Worm (Caenorhabditis elegans) whole organism, L4 larva: Measurements from ENCODE around the gene hlh-26.

Source experiments
- T20F7.1 ChIP-seq: fragments of 200-800 bp; sonication (Bioruptor generic); optimal IDR thresholded peaks from 2 replicates; lab custom pipeline; 2018; ENCODE audit warnings: mild to moderate bottlenecking, missing genetic modification characterization, missing compliant biosample characterization
- T26A8.4 ChIP-seq: fragments of 200-800 bp; sonication (Bioruptor generic); IDR thresholded peaks from 2 replicates; pipeline ENCODE4 v1.3.6; 2022; ENCODE audit warnings: missing genetic modification characterization, missing compliant biosample characterization
- Y5F2A.4 ChIP-seq: fragments of 200-800 bp; sonication (Bioruptor generic); optimal IDR thresholded peaks from 2 replicates; lab custom pipeline; 2018; ENCODE audit warnings: mild to moderate bottlenecking, missing genetic modification characterization, missing compliant biosample characterization
- ZK337.2 ChIP-seq: fragments of 200-800 bp; sonication (Bioruptor generic); IDR thresholded peaks from 2 replicates; pipeline ENCODE4 v1.3.6; 2022; ENCODE audit warnings: missing genetic modification reagents, missing genetic modification characterization, missing compliant biosample characterization
- ama-1 ChIP-seq: fragments of 150-350 bp; optimal IDR thresholded peaks from 2 replicates; lab custom pipeline; 2014; ENCODE audit warnings: inconsistent platforms, mixed read lengths
- attf-4 ChIP-seq: sonication (generic microtip); optimal IDR thresholded peaks from 3 replicates; lab custom pipeline; 2017; ENCODE audit warnings: missing biosample characterization, missing genetic modification characterization
- ceh-62 ChIP-seq: sonication (generic microtip); optimal IDR thresholded peaks from 2 replicates; lab custom pipeline; 2017; ENCODE audit warnings: missing biosample characterization, missing genetic modification characterization
- ces-1 ChIP-seq: fragments of 150-350 bp; sonication (generic microtip); optimal IDR thresholded peaks from 4 replicates; lab custom pipeline; 2014; ENCODE audit warnings: missing biosample characterization, missing genetic modification reagents, missing genetic modification characterization
- dmd-8 ChIP-seq: fragments of 200-800 bp; sonication (Bioruptor generic); IDR thresholded peaks from 2 replicates; pipeline ENCODE4 v1.3.6; 2022; ENCODE audit warnings: missing genetic modification characterization, missing compliant biosample characterization
- dpl-1 ChIP-seq: fragments of 150-350 bp; optimal IDR thresholded peaks from 2 replicates; lab custom pipeline; 2014; ENCODE audit warnings: missing biosample characterization, missing genetic modification reagents, missing genetic modification characterization
- dve-1 ChIP-seq: sonication (generic microtip); optimal IDR thresholded peaks from 2 replicates; lab custom pipeline; 2017; ENCODE audit warnings: antibody characterized with exemption, mild to moderate bottlenecking, missing genetic modification characterization, missing compliant biosample characterization; ENCODE audit not compliant: insufficient read depth
- egl-43 ChIP-seq: fragments of 200-800 bp; sonication (Bioruptor generic); IDR thresholded peaks from 2 replicates; pipeline ENCODE4 v1.3.6; 2022; ENCODE audit warnings: missing genetic modification reagents, missing genetic modification characterization, missing compliant biosample characterization
- gei-8 ChIP-seq: fragments of 200-800 bp; sonication (Bioruptor generic); optimal IDR thresholded peaks from 2 replicates; lab custom pipeline; 2018; ENCODE audit warnings: mild to moderate bottlenecking, missing genetic modification characterization, missing compliant biosample characterization
- hif-1 ChIP-seq, 2 experiments: sonication (generic microtip); optimal IDR thresholded peaks; 2 replicates each; lab custom pipeline; 2016 to 2017; ENCODE audit warnings: missing compliant biosample characterization in 2 of 2, missing genetic modification characterization in 2 of 2, missing genetic modification reagents in 2 of 2, missing genotype in 2 of 2, mild to moderate bottlenecking in 1 of 2
- hmg-1.1 ChIP-seq: fragments of 200-800 bp; sonication (Bioruptor generic); IDR thresholded peaks from 2 replicates; pipeline ENCODE4 v1.3.6; 2022; ENCODE audit warnings: missing genetic modification reagents, missing genetic modification characterization, missing compliant biosample characterization
- jun-1 ChIP-seq: fragments of 150-350 bp; optimal IDR thresholded peaks from 2 replicates; lab custom pipeline; 2014; ENCODE audit warnings: missing biosample characterization, missing genetic modification reagents, missing genetic modification characterization
- lin-29 ChIP-seq: fragments of 200-800 bp; sonication (Bioruptor generic); IDR thresholded peaks from 2 replicates; pipeline ENCODE4 v1.3.6; 2022; ENCODE audit warnings: missing genetic modification reagents, missing genetic modification characterization, missing compliant biosample characterization
- lin-38 ChIP-seq: fragments of 200-800 bp; sonication (Bioruptor generic); IDR thresholded peaks from 2 replicates; pipeline ENCODE4 v1.3.6; 2022; ENCODE audit warnings: missing genetic modification reagents, missing genetic modification characterization, missing compliant biosample characterization
- lin-39 ChIP-seq: fragments of 150-350 bp; optimal IDR thresholded peaks from 2 replicates; lab custom pipeline; 2014; ENCODE audit warnings: missing biosample characterization, missing genetic modification reagents, missing genetic modification characterization
- lir-3 ChIP-seq: sonication (generic microtip); optimal IDR thresholded peaks from 2 replicates; lab custom pipeline; 2016; ENCODE audit warnings: mild to moderate bottlenecking, missing genetic modification characterization, missing compliant biosample characterization
- madf-5 ChIP-seq, 2 experiments: fragments of 200-800 bp; sonication (Bioruptor generic); IDR thresholded peaks; 2 replicates each; pipeline ENCODE4 v1.3.6; 2022; ENCODE audit warnings: missing compliant biosample characterization in 2 of 2, missing genetic modification characterization in 2 of 2
- madf-9 ChIP-seq: fragments of 200-800 bp; sonication (Bioruptor generic); conservative IDR thresholded peaks from 2 replicates; pipeline ENCODE4 v1.3.6; 2022; ENCODE audit warnings: missing genetic modification reagents, missing genetic modification characterization, missing compliant biosample characterization
- mdl-1 ChIP-seq, 2 experiments: fragments of 150-350 bp in 1 of 2; sonication (generic microtip) in 1 of 2; optimal IDR thresholded peaks; 2 replicates each; lab custom pipeline; 2014 to 2017; ENCODE audit warnings: missing biosample characterization in 2 of 2, missing genetic modification characterization in 2 of 2
- mep-1 ChIP-seq: fragments of 150-350 bp; sonication (generic microtip); optimal IDR thresholded peaks from 3 replicates; lab custom pipeline; 2014; ENCODE audit warnings: missing biosample characterization, missing genetic modification characterization
- mxl-3 ChIP-seq: fragments of 200-800 bp; sonication (Bioruptor generic); optimal IDR thresholded peaks from 2 replicates; lab custom pipeline; 2018; ENCODE audit warnings: mild to moderate bottlenecking, missing genetic modification characterization, missing compliant biosample characterization
- nhr-10 ChIP-seq: fragments of 150-350 bp; optimal IDR thresholded peaks from 2 replicates; lab custom pipeline; 2014; ENCODE audit warnings: missing biosample characterization, missing genetic modification characterization
- nhr-102 ChIP-seq: sonication (generic microtip); optimal IDR thresholded peaks from 2 replicates; lab custom pipeline; 2016; ENCODE audit warnings: mild to moderate bottlenecking, missing genetic modification characterization, moderate library complexity, missing compliant biosample characterization
- nhr-237 ChIP-seq: sonication (generic microtip); optimal IDR thresholded peaks from 2 replicates; lab custom pipeline; 2017; ENCODE audit warnings: missing biosample characterization, missing genetic modification characterization
- nhr-25 ChIP-seq: sonication (generic microtip); optimal IDR thresholded peaks from 2 replicates; lab custom pipeline; 2017; ENCODE audit warnings: missing genetic modification characterization, mild to moderate bottlenecking, missing compliant biosample characterization, antibody characterized with exemption, moderate library complexity, borderline replicate concordance; ENCODE audit not compliant: insufficient read depth
- nhr-42 ChIP-seq: fragments of 200-800 bp; sonication (Bioruptor generic); IDR thresholded peaks from 2 replicates; pipeline ENCODE4 v1.3.6; 2022; ENCODE audit warnings: missing genetic modification characterization, missing compliant biosample characterization
- nhr-76 ChIP-seq: fragments of 150-350 bp; optimal IDR thresholded peaks from 2 replicates; lab custom pipeline; 2014; ENCODE audit warnings: missing biosample characterization, missing genetic modification characterization
- nhr-77 ChIP-seq: fragments of 150-350 bp; optimal IDR thresholded peaks from 2 replicates; lab custom pipeline; 2014; ENCODE audit warnings: missing biosample characterization, missing genetic modification characterization
- pha-4 ChIP-seq, 2 experiments: fragments of 150-350 bp in 1 of 2; fragments of 200-800 bp in 1 of 2; sonication (Bioruptor generic) in 1 of 2; IDR thresholded peaks in 1 of 2; optimal IDR thresholded peaks in 1 of 2; 2 replicates each; pipeline versions ENCODE4 v1.3.6 to Lab custom; 2014 to 2022; ENCODE audit warnings: missing genetic modification characterization in 2 of 2, missing genetic modification reagents in 2 of 2, missing biosample characterization in 1 of 2, missing compliant biosample characterization in 1 of 2
- pqm-1 ChIP-seq: sonication (generic microtip); optimal IDR thresholded peaks from 2 replicates; lab custom pipeline; 2017; ENCODE audit warnings: missing biosample characterization, missing genetic modification characterization
- rbr-2 ChIP-seq: sonication (generic microtip); optimal IDR thresholded peaks from 2 replicates; lab custom pipeline; 2016; ENCODE audit warnings: missing genotype, missing genetic modification characterization, missing compliant biosample characterization
- sdz-12 ChIP-seq: fragments of 200-800 bp; sonication (Bioruptor generic); optimal IDR thresholded peaks from 2 replicates; lab custom pipeline; 2018; ENCODE audit warnings: mild to moderate bottlenecking, missing genetic modification characterization, missing compliant biosample characterization
- set-16 ChIP-seq: fragments of 200-800 bp; sonication (Bioruptor generic); IDR thresholded peaks from 2 replicates; pipeline ENCODE4 v1.3.6; 2022; ENCODE audit warnings: missing genetic modification reagents, missing genetic modification characterization, missing compliant biosample characterization
- spr-1 ChIP-seq: sonication (generic microtip); optimal IDR thresholded peaks from 2 replicates; lab custom pipeline; 2016; ENCODE audit warnings: mild to moderate bottlenecking, missing genetic modification characterization, missing compliant biosample characterization
- spr-3 ChIP-seq: fragments of 200-800 bp; sonication (Bioruptor generic); optimal IDR thresholded peaks from 2 replicates; lab custom pipeline; 2018; ENCODE audit warnings: mild to moderate bottlenecking, missing genetic modification characterization, missing compliant biosample characterization
- tag-97 ChIP-seq: fragments of 200-800 bp; sonication (Bioruptor generic); IDR thresholded peaks from 2 replicates; pipeline ENCODE4 v1.3.6; 2022; ENCODE audit warnings: missing genetic modification characterization, missing compliant biosample characterization
- tra-1 ChIP-seq: fragments of 200-800 bp; sonication (Bioruptor generic); IDR thresholded peaks from 2 replicates; pipeline ENCODE4 v1.3.6; 2022; ENCODE audit warnings: missing genetic modification reagents, missing genetic modification characterization, missing compliant biosample characterization
- unc-62 ChIP-seq, 3 experiments: fragments of 150-350 bp in 1 of 3; sonication (generic microtip); optimal IDR thresholded peaks in 2 of 3; peaks in 1 of 3; 1 replicate in 1 of 3; 2 replicates in 2 of 3; lab custom pipeline; 2014 to 2017; ENCODE audit warnings: missing biosample characterization in 3 of 3, missing genetic modification characterization in 3 of 3, missing genetic modification reagents in 3 of 3, missing genotype in 1 of 3
- vab-7 ChIP-seq: fragments of 200-800 bp; sonication (Bioruptor generic); IDR thresholded peaks from 2 replicates; pipeline ENCODE4 v1.3.6; 2022; ENCODE audit warnings: missing genetic modification reagents, missing genetic modification characterization, missing compliant biosample characterization
- zfp-2 ChIP-seq: sonication (generic microtip); optimal IDR thresholded peaks from 2 replicates; lab custom pipeline; 2016; ENCODE audit warnings: mild to moderate bottlenecking, missing genetic modification characterization, missing compliant biosample characterization
- ztf-7 ChIP-seq: fragments of 150-350 bp; optimal IDR thresholded peaks from 2 replicates; lab custom pipeline; 2014; ENCODE audit warnings: missing biosample characterization, missing genetic modification characterization

The hlh-26 gene

ce11 chrII:5525297-5525696 is 8.2 kb downstream of the hlh-26 start, which contains the start of gene tbx-35:
tbx-35 (minus strand) TSS chrII:5525397.
- no peak for TF ChIP-seq ces-1 (GFP tag; lab: Kevin White, UChicago)
- TF ChIP-seq nhr-10 (tag; lab: Kevin White, UChicago): no peak
- no peak for TF ChIP-seq hif-1 (tag; optimal IDR thresholded peaks at IDR 0.05; lab: Kevin White, UChicago)
- no peak for TF ChIP-seq nhr-76
- no peak for TF ChIP-seq egl-43
- no peak for TF ChIP-seq pha-4 (GFP tag; IDR thresholded peaks at IDR 0.05; lab: Robert Waterston, UW)
- no peak for TF ChIP-seq pha-4 (tag; optimal IDR thresholded peaks at IDR 0.05; lab: Kevin White, UChicago)
- TF ChIP-seq nhr-102 (tag; lab: Kevin White, UChicago): no peak
- no peak for TF ChIP-seq T26A8.4
- TF ChIP-seq ama-1: no peak
- no peak for TF ChIP-seq spr-3
- TF ChIP-seq dpl-1: no peak
- no peak for TF ChIP-seq unc-62 (GFP tag; optimal IDR thresholded peaks at IDR 0.05 in 1 of 2; lab: Kevin White, UChicago)
- TF ChIP-seq unc-62 (tag; optimal IDR thresholded peaks at IDR 0.05; lab: Kevin White, UChicago): no peak
- no peak for TF ChIP-seq mxl-3 (GFP tag; lab: Kevin White, UChicago)
- TF ChIP-seq nhr-77 (tag; lab: Kevin White, UChicago): no peak
- no peak for TF ChIP-seq dmd-8 (GFP tag; lab: Robert Waterston, UW)
- no peak for TF ChIP-seq Y5F2A.4 (GFP tag; lab: Kevin White, UChicago)

ce11 chrII:5522637-5523036 is 10.9 kb downstream of the hlh-26 start, which contains the start of gene ZK177.11:
ZK177.11 (plus strand) TSS chrII:5522937.
- TF ChIP-seq ztf-7 (tag; lab: Kevin White, UChicago) (no peak), spr-1 (no peak), lin-39 (no peak), dve-1 (tag; lab: Kevin White, UChicago) (no peak), hmg-1.1 (GFP tag; lab: Robert Waterston, UW) (no peak), madf-9 (GFP tag; lab: Robert Waterston, UW) (no peak), nhr-10 (tag; lab: Kevin White, UChicago) (no peak), ceh-62 (no peak), zfp-2 (tag; lab: Kevin White, UChicago) (no peak), sdz-12 (GFP tag; lab: Kevin White, UChicago) (no peak), madf-5 (GFP tag; IDR thresholded peaks at IDR 0.05; lab: Robert Waterston, UW) (no peak), dmd-8 (GFP tag; lab: Robert Waterston, UW) (no peak), set-16 (GFP tag; lab: Robert Waterston, UW) (no peak), mdl-1 (tag; optimal IDR thresholded peaks at IDR 0.05; lab: Kevin White, UChicago) (no peak), ZK337.2 (GFP tag; lab: Robert Waterston, UW) (no peak), jun-1 (tag; lab: Kevin White, UChicago) (no peak), nhr-25 (tag; lab: Kevin White, UChicago) (no peak), nhr-42 (GFP tag; lab: Robert Waterston, UW) (no peak), T20F7.1 (GFP tag; lab: Kevin White, UChicago) (no peak), tra-1 (GFP tag; lab: Robert Waterston, UW) (no peak)

ce11 chrII:5521411-5521810 is 12.1 kb downstream of the hlh-26 start, which contains the start of gene ZK177.12:
ZK177.12 (plus strand) TSS chrII:5521711.
- no peak for TF ChIP-seq nhr-237
- no peak for TF ChIP-seq mep-1 (tag; lab: Kevin White, UChicago)
- no peak for TF ChIP-seq madf-9 (GFP tag; lab: Robert Waterston, UW)
- no peak for TF ChIP-seq vab-7 (GFP tag; lab: Robert Waterston, UW)
- TF ChIP-seq attf-4 (tag; lab: Kevin White, UChicago): no peak
- no peak for TF ChIP-seq tag-97 (GFP tag; lab: Robert Waterston, UW)
- no peak for TF ChIP-seq nhr-77 (tag; lab: Kevin White, UChicago)
- TF ChIP-seq lir-3 (tag; lab: Kevin White, UChicago): no peak
- no peak for TF ChIP-seq gei-8 (GFP tag; lab: Kevin White, UChicago)
- TF ChIP-seq lin-29 (GFP tag; lab: Robert Waterston, UW): no peak
- no peak for TF ChIP-seq pqm-1 (tag; lab: Kevin White, UChicago)
- no peak for TF ChIP-seq jun-1 (tag; lab: Kevin White, UChicago)
- no peak for TF ChIP-seq lin-38 (GFP tag; lab: Robert Waterston, UW)
- no peak for TF ChIP-seq rbr-2 (tag; lab: Kevin White, UChicago)
